Fruit fly (Drosophila melanogaster) whole organism, prepupa: ENCODE measurements around the gene CG9154.

Experiments
- Blimp-1 ChIP-seq: fragments of 200-800 bp; sonication (Bioruptor generic); optimal IDR thresholded peaks from 3 replicates; lab custom pipeline; 2017; ENCODE audit warnings: missing biosample characterization, missing genetic modification characterization, mild to moderate bottlenecking, moderate library complexity, missing genetic modification reagents
- CG10631 ChIP-seq: fragments of 200-800 bp; sonication (Bioruptor generic); optimal IDR thresholded peaks from 2 replicates; lab custom pipeline; 2016; ENCODE audit warnings: missing biosample characterization, missing genetic modification characterization
- CG11294 ChIP-seq: fragments of 200-800 bp; sonication (Bioruptor generic); IDR thresholded peaks from 2 replicates; pipeline ENCODE4 v1.3.6; 2022; ENCODE audit warnings: missing biosample characterization, missing genetic modification characterization
- CG15336 ChIP-seq: fragments of 200-800 bp; sonication (Bioruptor generic); IDR thresholded peaks from 2 replicates; pipeline ENCODE4 v1.3.6; 2022; ENCODE audit warnings: missing biosample characterization, missing genetic modification characterization
- CG16779 ChIP-seq: fragments of 200-800 bp; sonication (Bioruptor generic); optimal IDR thresholded peaks from 3 replicates; lab custom pipeline; 2017; ENCODE audit warnings: missing biosample characterization, mild to moderate bottlenecking, missing genetic modification characterization
- CG3032 ChIP-seq: fragments of 200-800 bp; optimal IDR thresholded peaks from 2 replicates; lab custom pipeline; 2019; ENCODE audit warnings: missing biosample characterization, mild to moderate bottlenecking, missing genetic modification characterization, moderate library complexity
- CG31627 ChIP-seq: fragments of 200-800 bp; sonication (Bioruptor generic); optimal IDR thresholded peaks from 3 replicates; lab custom pipeline; 2016; ENCODE audit warnings: missing biosample characterization, missing genetic modification characterization
- CG32006 ChIP-seq: fragments of 200-800 bp; sonication (Bioruptor generic); optimal IDR thresholded peaks from 3 replicates; lab custom pipeline; 2017; ENCODE audit warnings: missing biosample characterization, mild to moderate bottlenecking, missing genetic modification characterization
- CG34406 ChIP-seq: fragments of 200-800 bp; sonication (Bioruptor generic); optimal IDR thresholded peaks from 3 replicates; lab custom pipeline; 2016; ENCODE audit warnings: missing biosample characterization, missing genetic modification characterization
- CG6163 ChIP-seq: fragments of 200-800 bp; sonication (Bioruptor generic); IDR thresholded peaks from 3 replicates; pipeline ENCODE4 v1.3.6; 2022; ENCODE audit warnings: missing biosample characterization, missing genetic modification characterization
- CG6276 ChIP-seq: fragments of 200-800 bp; sonication (Bioruptor generic); optimal IDR thresholded peaks from 2 replicates; lab custom pipeline; 2017; ENCODE audit warnings: missing biosample characterization, mild to moderate bottlenecking, missing genetic modification characterization
- CG6792 ChIP-seq: fragments of 200-800 bp; sonication (Bioruptor generic); optimal IDR thresholded peaks from 3 replicates; lab custom pipeline; 2016; ENCODE audit warnings: missing biosample characterization, missing genetic modification characterization
- CG6854 ChIP-seq: fragments of 200-800 bp; sonication (Bioruptor generic); optimal IDR thresholded peaks from 2 replicates; lab custom pipeline; 2017; ENCODE audit warnings: missing biosample characterization, mild to moderate bottlenecking, missing genetic modification characterization
- CG7368 ChIP-seq: fragments of 200-800 bp; sonication (Bioruptor generic); optimal IDR thresholded peaks from 3 replicates; lab custom pipeline; 2016; ENCODE audit warnings: missing biosample characterization, missing genetic modification characterization
- CG8119 ChIP-seq: fragments of 200-800 bp; sonication (Bioruptor generic); IDR thresholded peaks from 3 replicates; pipeline ENCODE4 v1.3.6; 2022; ENCODE audit warnings: missing biosample characterization, missing genetic modification characterization
- CG8632 ChIP-seq: fragments of 200-800 bp; sonication (Bioruptor generic); optimal IDR thresholded peaks from 3 replicates; lab custom pipeline; 2016; ENCODE audit warnings: missing biosample characterization, missing genetic modification characterization
- Eip75B ChIP-seq: fragments of 200-800 bp; sonication (Bioruptor generic); optimal IDR thresholded peaks from 3 replicates; lab custom pipeline; 2016; ENCODE audit warnings: missing biosample characterization, missing genetic modification characterization
- Eip78C ChIP-seq: fragments of 200-800 bp; sonication (Bioruptor generic); peaks from one replicate; lab custom pipeline; 2016; ENCODE audit warnings: missing biosample characterization, missing genetic modification characterization
- Ets21C ChIP-seq: fragments of 200-800 bp; sonication (Bioruptor generic); optimal IDR thresholded peaks from 3 replicates; lab custom pipeline; 2016; ENCODE audit warnings: missing biosample characterization, missing genetic modification characterization
- Ets96B ChIP-seq: fragments of 200-800 bp; optimal IDR thresholded peaks from 2 replicates; lab custom pipeline; 2019; ENCODE audit warnings: missing biosample characterization, mild to moderate bottlenecking, missing genetic modification characterization, moderate library complexity
- Gug ChIP-seq: fragments of 200-800 bp; sonication (Bioruptor generic); IDR thresholded peaks from 2 replicates; pipeline ENCODE4 v1.3.6; 2022; ENCODE audit warnings: missing biosample characterization, missing genetic modification characterization
- Met ChIP-seq: fragments of 200-800 bp; sonication (Bioruptor generic); optimal IDR thresholded peaks from 3 replicates; lab custom pipeline; 2016; ENCODE audit warnings: missing biosample characterization, missing genetic modification characterization
- OdsH ChIP-seq: fragments of 200-800 bp; sonication (Bioruptor generic); optimal IDR thresholded peaks from 3 replicates; lab custom pipeline; 2016; ENCODE audit warnings: missing biosample characterization, missing genetic modification characterization
- Smox ChIP-seq: fragments of 200-800 bp; sonication (Bioruptor generic); optimal IDR thresholded peaks from 3 replicates; lab custom pipeline; 2016; ENCODE audit warnings: missing biosample characterization, missing genetic modification characterization
- Sox14 ChIP-seq: fragments of 200-800 bp; sonication (Bioruptor generic); optimal IDR thresholded peaks from 3 replicates; lab custom pipeline; 2016; ENCODE audit warnings: missing biosample characterization, missing genetic modification characterization
- Sox15 ChIP-seq: fragments of 200-800 bp; sonication (Bioruptor generic); optimal IDR thresholded peaks from 3 replicates; lab custom pipeline; 2016; ENCODE audit warnings: missing biosample characterization, missing genetic modification characterization
- achi ChIP-seq: fragments of 200-800 bp; sonication (Bioruptor generic); optimal IDR thresholded peaks from 3 replicates; lab custom pipeline; 2016; ENCODE audit warnings: missing biosample characterization, missing genetic modification characterization
- cyc ChIP-seq: fragments of 200-800 bp; sonication (Bioruptor generic); optimal IDR thresholded peaks from 3 replicates; lab custom pipeline; 2016; ENCODE audit warnings: missing biosample characterization, missing genetic modification characterization
- dac ChIP-seq: fragments of 200-800 bp; sonication (Bioruptor generic); optimal IDR thresholded peaks from 2 replicates; lab custom pipeline; 2017; ENCODE audit warnings: missing biosample characterization, mild to moderate bottlenecking, missing genetic modification characterization
- dsx ChIP-seq: fragments of 200-800 bp; optimal IDR thresholded peaks from 3 replicates; lab custom pipeline; 2019; ENCODE audit warnings: missing biosample characterization, mild to moderate bottlenecking, missing genetic modification characterization, moderate library complexity; ENCODE audit not compliant: poor library complexity, severe bottlenecking
- eg ChIP-seq: fragments of 200-800 bp; sonication (Bioruptor generic); IDR thresholded peaks from 3 replicates; pipeline ENCODE4 v1.3.6; 2022; ENCODE audit warnings: missing biosample characterization, missing genetic modification characterization
- esn ChIP-seq: fragments of 200-800 bp; sonication (Bioruptor generic); optimal IDR thresholded peaks from 2 replicates; lab custom pipeline; 2016; ENCODE audit warnings: missing biosample characterization, mild to moderate bottlenecking, missing genetic modification characterization, moderate library complexity
- fkh ChIP-seq: fragments of 200-800 bp; sonication (Bioruptor generic); optimal IDR thresholded peaks from 3 replicates; lab custom pipeline; 2017; ENCODE audit warnings: missing biosample characterization, mild to moderate bottlenecking, missing genetic modification characterization, moderate library complexity
- lz ChIP-seq: fragments of 200-800 bp; sonication (Bioruptor generic); optimal IDR thresholded peaks from 3 replicates; lab custom pipeline; 2016; ENCODE audit warnings: missing biosample characterization, missing genetic modification characterization
- net ChIP-seq: fragments of 200-800 bp; sonication (Bioruptor generic); optimal IDR thresholded peaks from 3 replicates; lab custom pipeline; 2016; ENCODE audit warnings: missing biosample characterization, missing genetic modification characterization
- pdm3 ChIP-seq: fragments of 200-800 bp; sonication (Bioruptor generic); optimal IDR thresholded peaks from 3 replicates; lab custom pipeline; 2016; ENCODE audit warnings: missing biosample characterization, missing genetic modification characterization
- salr ChIP-seq, 2 experiments: fragments of 200-800 bp; sonication (Bioruptor generic); optimal IDR thresholded peaks; 3 replicates each; lab custom pipeline; 2016 to 2018; ENCODE audit warnings: missing biosample characterization in 2 of 2, missing genetic modification characterization in 2 of 2, mild to moderate bottlenecking in 1 of 2
- spab ChIP-seq: fragments of 200-800 bp; sonication (Bioruptor generic); optimal IDR thresholded peaks from 2 replicates; lab custom pipeline; 2017; ENCODE audit warnings: missing biosample characterization, mild to moderate bottlenecking, missing genetic modification characterization, missing genetic modification reagents
- svp ChIP-seq: fragments of 200-800 bp; sonication (Bioruptor generic); peaks from one replicate; lab custom pipeline; 2016; ENCODE audit warnings: missing biosample characterization, missing genetic modification characterization
- topi ChIP-seq: fragments of 200-800 bp; sonication (Bioruptor generic); optimal IDR thresholded peaks from 3 replicates; lab custom pipeline; 2016; ENCODE audit warnings: missing biosample characterization, missing genetic modification characterization

The CG9154 gene

DNA sequence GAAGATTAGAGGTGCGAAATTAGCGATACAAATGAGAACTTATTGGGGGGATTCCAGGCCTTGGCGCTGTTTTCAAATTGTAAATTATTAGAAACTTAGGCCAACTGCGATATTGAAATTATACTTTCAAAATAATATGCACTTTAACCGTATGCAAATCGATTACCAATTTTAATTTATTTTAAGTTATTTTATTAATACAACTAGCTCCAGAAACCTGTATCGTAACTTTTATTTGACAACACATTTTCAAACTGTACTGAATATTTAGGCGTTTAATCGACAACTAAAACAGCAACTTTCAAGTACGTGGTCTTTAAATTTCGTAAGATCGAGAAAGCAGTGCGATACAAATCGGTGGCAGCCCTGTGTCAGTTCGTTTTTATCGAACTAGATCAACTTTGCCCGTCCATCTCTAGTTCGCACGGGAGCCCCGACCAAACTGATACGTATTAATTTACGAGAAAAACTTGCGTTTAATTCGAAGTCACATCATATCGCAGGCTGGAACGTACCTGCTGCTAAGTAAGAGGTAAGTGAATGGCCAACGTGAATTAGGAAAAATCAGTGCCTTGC lies at the start of gene CG9154, which contains the start of gene Kr-h2:
Gene CG9154, minus strand, starts transcription at position 31 of the 576 bp plus-strand sequence.
Gene Kr-h2, plus strand, starts transcription at position 335 of the 576 bp plus-strand sequence.
- 0 out of 2 replicates have a peak, but pooled peaks have one; percentile 34 for TF ChIP-seq CG11294 (GFP tag; lab: Robert Waterston, UW)
- TF ChIP-seq dsx (GFP tag; lab: Kevin White, UChicago) = peak; percentile 14
- TF ChIP-seq Eip75B (GFP tag; lab: Kevin White, UChicago) = no peak
- peak; percentile 45 for TF ChIP-seq CG34406 (GFP tag; lab: Kevin White, UChicago)
- TF ChIP-seq CG6854 (GFP tag; lab: Kevin White, UChicago) = peak; percentile 21
- peak; percentile 44 for TF ChIP-seq achi (GFP tag; lab: Kevin White, UChicago)
- no peak for TF ChIP-seq Ets21C
- peak; percentile 59; the same call in 1 of the 2 replicates for TF ChIP-seq Gug (GFP tag; lab: Robert Waterston, UW)
- peak; percentile 54 for TF ChIP-seq CG32006
- TF ChIP-seq Blimp-1 = peak; percentile 27
- TF ChIP-seq Met (GFP tag; lab: Kevin White, UChicago) = peak; percentile 56
- TF ChIP-seq topi (GFP tag; lab: Kevin White, UChicago) = peak; percentile 53
- TF ChIP-seq CG6792 (GFP tag; lab: Kevin White, UChicago) = no peak
- TF ChIP-seq fkh (GFP tag; lab: Kevin White, UChicago) = peak; percentile 48
- TF ChIP-seq esn (GFP tag; lab: Kevin White, UChicago) = peak; percentile 68
- no peak for TF ChIP-seq pdm3
- TF ChIP-seq net (GFP tag; lab: Kevin White, UChicago) = no peak
- peak; percentile 48 for TF ChIP-seq lz (GFP tag; lab: Kevin White, UChicago)
- 0 out of 3 replicates have a peak, but pooled peaks have one; percentile 26 for TF ChIP-seq CG6163 (GFP tag; lab: Robert Waterston, UW)
- peak; percentile 66 for TF ChIP-seq Eip78C (GFP tag; lab: Kevin White, UChicago)
- TF ChIP-seq Smox (GFP tag; lab: Kevin White, UChicago) = no peak
- TF ChIP-seq Ets96B (tag; lab: Kevin White, UChicago) = peak; percentile 29
- peak; percentile 80 for TF ChIP-seq svp (GFP tag; lab: Kevin White, UChicago)
- TF ChIP-seq eg = peak; percentile 84
- TF ChIP-seq dac (GFP tag; lab: Kevin White, UChicago) = no peak
- TF ChIP-seq CG7368 (GFP tag; lab: Kevin White, UChicago) = peak; percentile 29
- TF ChIP-seq CG8119 (GFP tag; lab: Robert Waterston, UW) = peak; percentile 64
- TF ChIP-seq Sox14 (GFP tag; lab: Kevin White, UChicago) = peak; percentile 57
- TF ChIP-seq CG6276 (GFP tag; lab: Kevin White, UChicago) = peak; percentile 63
- peak; percentile 50 for TF ChIP-seq CG31627
- no peak for TF ChIP-seq OdsH (GFP tag; lab: Kevin White, UChicago)
- peak; percentile 26 for TF ChIP-seq CG10631 (GFP tag; lab: Kevin White, UChicago)
- peak; percentile 32 for TF ChIP-seq CG8632
- TF ChIP-seq CG3032 (tag; lab: Kevin White, UChicago) = peak; percentile 34
- no peak for TF ChIP-seq CG16779 (tag; lab: Kevin White, UChicago)
- peak; percentile 39 for TF ChIP-seq cyc (GFP tag; lab: Kevin White, UChicago)

DNA sequence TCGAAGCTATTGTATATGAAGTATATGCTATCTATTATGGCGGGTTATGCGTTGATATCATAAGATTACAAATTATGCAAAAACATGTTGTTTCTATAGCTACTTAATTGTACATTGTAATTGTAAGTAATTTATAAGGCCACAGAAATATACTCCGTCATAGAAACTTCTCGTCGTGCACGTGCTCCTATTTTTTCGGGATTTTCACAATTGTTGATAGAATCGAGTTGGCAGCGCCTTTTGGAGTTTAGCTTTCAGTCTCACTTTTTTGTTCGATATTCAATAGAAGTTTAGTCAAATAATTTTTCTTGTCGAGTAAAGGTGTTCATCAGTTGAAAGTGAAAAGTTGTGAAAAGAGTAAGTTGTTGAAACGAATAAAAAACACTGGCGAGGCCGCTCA lies 47.7 kb upstream of the CG9154 start, which contains the start of gene CG31642:
Gene CG31642, plus strand, starts transcription at position 301 of the 400 bp plus-strand sequence.
- TF ChIP-seq Met (GFP tag; lab: Kevin White, UChicago) (no peak), Sox15 (GFP tag; lab: Kevin White, UChicago) (no peak), lz (GFP tag; lab: Kevin White, UChicago) (no peak), CG34406 (GFP tag; lab: Kevin White, UChicago) (no peak), dac (GFP tag; lab: Kevin White, UChicago) (no peak), CG16779 (tag; lab: Kevin White, UChicago) (no peak), CG10631 (GFP tag; lab: Kevin White, UChicago) (no peak), salr (GFP tag; optimal IDR thresholded peaks at IDR 0.05; lab: Kevin White, UChicago) (no peak), CG15336 (GFP tag; lab: Robert Waterston, UW) (no peak), CG6792 (GFP tag; lab: Kevin White, UChicago) (no peak), CG31627 (no peak), cyc (GFP tag; lab: Kevin White, UChicago) (no peak), esn (GFP tag; lab: Kevin White, UChicago) (no peak), Eip75B (GFP tag; lab: Kevin White, UChicago) (no peak), Ets96B (tag; lab: Kevin White, UChicago) (no peak), net (GFP tag; lab: Kevin White, UChicago) (no peak), Sox14 (GFP tag; lab: Kevin White, UChicago) (no peak), CG32006 (no peak), spab (no peak)
- TF ChIP-seq, all 60 proteins: peak for 0
